Worm (Caenorhabditis elegans): Measurements from ENCODE around the gene F15E6.9.

Gene F15E6.9

ce11 chrIV:4284020-4284419 is 14.9 kb downstream of the F15E6.9 start, which contains the start of gene F15E6.6:
Gene F15E6.6 (minus strand): TSS chrIV:4284120.
- TF ChIP-seq hnd-1 (tag; optimal IDR thresholded peaks at IDR 0.05) (no peak), scrt-1 (GFP tag; IDR thresholded peaks at IDR 0.05) (no peak), ceh-13 (GFP tag; optimal IDR thresholded peaks at IDR 0.05) (no peak), hmg-4 (GFP tag; optimal IDR thresholded peaks at IDR 0.05) (no peak), ama-1 (optimal IDR thresholded peaks at IDR 0.05) (no peak), flt-1 (GFP tag; IDR thresholded peaks at IDR 0.05) (no peak), tbx-37 (GFP tag; conservative IDR thresholded peaks at IDR 0.05) (no peak), tra-4 (tag; optimal IDR thresholded peaks at IDR 0.05) (no peak), F13C5.2 (tag; optimal IDR thresholded peaks at IDR 0.05) (no peak), pes-1 (GFP tag; IDR thresholded peaks at IDR 0.05) (no peak), ets-7 (tag; optimal IDR thresholded peaks at IDR 0.05) (no peak)

- TF ChIP-seq pes-1 (GFP tag; IDR thresholded peaks at IDR 0.05): no peak
- no peak for TF ChIP-seq hmbx-1 (tag; optimal IDR thresholded peaks at IDR 0.05)
- TF ChIP-seq ceh-36 (tag; optimal IDR thresholded peaks at IDR 0.05): no peak
Observed at ce11 chrIV:4277694-4278093, 21.2 kb downstream of the F15E6.9 start, which contains the start of gene nhr-78. Gene nhr-78 (minus strand): TSS chrIV:4277875.

- TF ChIP-seq ama-1 (optimal IDR thresholded peaks at IDR 0.05): no peak
- TF ChIP-seq pes-1 (GFP tag; IDR thresholded peaks at IDR 0.05): no peak
- no peak for TF ChIP-seq hnd-1 (tag; optimal IDR thresholded peaks at IDR 0.05)
- no peak for TF ChIP-seq sea-1 (GFP tag; conservative IDR thresholded peaks at IDR 0.05)
- TF ChIP-seq tra-4 (tag; optimal IDR thresholded peaks at IDR 0.05): no peak
- TF ChIP-seq ceh-36 (tag; optimal IDR thresholded peaks at IDR 0.05): no peak
- TF ChIP-seq tbx-11 (GFP tag; IDR thresholded peaks at IDR 0.05): no peak
- no peak for TF ChIP-seq F13C5.2 (tag; optimal IDR thresholded peaks at IDR 0.05)
- TF ChIP-seq tbx-37 (GFP tag; conservative IDR thresholded peaks at IDR 0.05): no peak
- no peak for TF ChIP-seq B0310.2 (tag; optimal IDR thresholded peaks at IDR 0.05)
- no peak for TF ChIP-seq flt-1 (GFP tag; IDR thresholded peaks at IDR 0.05)
- TF ChIP-seq ceh-13 (GFP tag; optimal IDR thresholded peaks at IDR 0.05): no peak
- no peak for TF ChIP-seq ets-7 (tag; optimal IDR thresholded peaks at IDR 0.05)
- no peak for TF ChIP-seq hmbx-1 (tag; optimal IDR thresholded peaks at IDR 0.05)
- TF ChIP-seq hmg-4 (GFP tag; optimal IDR thresholded peaks at IDR 0.05): no peak
- no peak for TF ChIP-seq scrt-1 (GFP tag; IDR thresholded peaks at IDR 0.05)
- no peak for TF ChIP-seq aly-1 (tag; optimal IDR thresholded peaks at IDR 0.05)
Observed at ce11 chrIV:4272167-4272566, 26.7 kb downstream of the F15E6.9 start, which contains the start of gene F36A4.1. Gene F36A4.1 (plus strand): TSS chrIV:4272467.

ce11 chrIV:4270925-4271324 is 28.0 kb downstream of the F15E6.9 start, which contains the start of gene F36A4.2:
Gene F36A4.2 (plus strand): TSS chrIV:4271225.
- TF ChIP-seq ama-1 (optimal IDR thresholded peaks at IDR 0.05): no peak
- TF ChIP-seq F13C5.2 (tag; optimal IDR thresholded peaks at IDR 0.05): no peak
- no peak for TF ChIP-seq ets-7 (tag; optimal IDR thresholded peaks at IDR 0.05)
- no peak for TF ChIP-seq aly-1 (tag; optimal IDR thresholded peaks at IDR 0.05)
- TF ChIP-seq scrt-1 (GFP tag; IDR thresholded peaks at IDR 0.05): no peak
- no peak for TF ChIP-seq flt-1 (GFP tag; IDR thresholded peaks at IDR 0.05)
- TF ChIP-seq sea-1 (GFP tag; conservative IDR thresholded peaks at IDR 0.05): no peak
- TF ChIP-seq hmbx-1 (tag; optimal IDR thresholded peaks at IDR 0.05): no peak
- no peak for TF ChIP-seq B0310.2 (tag; optimal IDR thresholded peaks at IDR 0.05)
- no peak for TF ChIP-seq tbx-37 (GFP tag; conservative IDR thresholded peaks at IDR 0.05)
- no peak for TF ChIP-seq ceh-13 (GFP tag; optimal IDR thresholded peaks at IDR 0.05)
- no peak for TF ChIP-seq tbx-11 (GFP tag; IDR thresholded peaks at IDR 0.05)
- no peak for TF ChIP-seq ceh-36 (tag; optimal IDR thresholded peaks at IDR 0.05)
- no peak for TF ChIP-seq pes-1 (GFP tag; IDR thresholded peaks at IDR 0.05)

- TF ChIP-seq B0310.2 (tag; optimal IDR thresholded peaks at IDR 0.05): no peak
- no peak for TF ChIP-seq scrt-1 (GFP tag; IDR thresholded peaks at IDR 0.05)
- no peak for TF ChIP-seq sea-1 (GFP tag; conservative IDR thresholded peaks at IDR 0.05)
- TF ChIP-seq hmg-4 (GFP tag; optimal IDR thresholded peaks at IDR 0.05): no peak
- no peak for TF ChIP-seq flt-1 (GFP tag; IDR thresholded peaks at IDR 0.05)
- no peak for TF ChIP-seq tbx-11 (GFP tag; IDR thresholded peaks at IDR 0.05)
- no peak for TF ChIP-seq hnd-1 (tag; optimal IDR thresholded peaks at IDR 0.05)
- no peak for TF ChIP-seq ceh-36 (tag; optimal IDR thresholded peaks at IDR 0.05)
- no peak for TF ChIP-seq tbx-37 (GFP tag; conservative IDR thresholded peaks at IDR 0.05)
- TF ChIP-seq ceh-13 (GFP tag; optimal IDR thresholded peaks at IDR 0.05): no peak
- TF ChIP-seq aly-1 (tag; optimal IDR thresholded peaks at IDR 0.05): no peak
Observed at ce11 chrIV:4269308-4269707, 29.6 kb downstream of the F15E6.9 start, which contains the start of gene F36A4.3. Gene F36A4.3 (plus strand): TSS chrIV:4269608.

- TF ChIP-seq ceh-13 (GFP tag; optimal IDR thresholded peaks at IDR 0.05): no peak
- TF ChIP-seq pes-1 (GFP tag; IDR thresholded peaks at IDR 0.05): no peak
- TF ChIP-seq sea-1 (GFP tag; conservative IDR thresholded peaks at IDR 0.05): no peak
- TF ChIP-seq ceh-36 (tag; optimal IDR thresholded peaks at IDR 0.05): no peak
- no peak for TF ChIP-seq B0310.2 (tag; optimal IDR thresholded peaks at IDR 0.05)
- TF ChIP-seq aly-1 (tag; optimal IDR thresholded peaks at IDR 0.05): no peak
- no peak for TF ChIP-seq ets-7 (tag; optimal IDR thresholded peaks at IDR 0.05)
- TF ChIP-seq tbx-11 (GFP tag; IDR thresholded peaks at IDR 0.05): no peak
- TF ChIP-seq hnd-1 (tag; optimal IDR thresholded peaks at IDR 0.05): no peak
- TF ChIP-seq flt-1 (GFP tag; IDR thresholded peaks at IDR 0.05): no peak
- TF ChIP-seq hmg-4 (GFP tag; optimal IDR thresholded peaks at IDR 0.05): no peak
- TF ChIP-seq tra-4 (tag; optimal IDR thresholded peaks at IDR 0.05): no peak
- no peak for TF ChIP-seq tbx-37 (GFP tag; conservative IDR thresholded peaks at IDR 0.05)
- no peak for TF ChIP-seq hmbx-1 (tag; optimal IDR thresholded peaks at IDR 0.05)
- no peak for TF ChIP-seq scrt-1 (GFP tag; IDR thresholded peaks at IDR 0.05)
- no peak for TF ChIP-seq F13C5.2 (tag; optimal IDR thresholded peaks at IDR 0.05)
- no peak for TF ChIP-seq ama-1 (optimal IDR thresholded peaks at IDR 0.05)
Observed at ce11 chrIV:4267320-4267719, 31.6 kb downstream of the F15E6.9 start, which contains the start of gene F36A4.4. Gene F36A4.4 (plus strand): TSS chrIV:4267620.

- TF ChIP-seq flt-1 (GFP tag; IDR thresholded peaks at IDR 0.05) (no peak), scrt-1 (GFP tag; IDR thresholded peaks at IDR 0.05) (no peak), ceh-13 (GFP tag; optimal IDR thresholded peaks at IDR 0.05) (no peak), hmbx-1 (tag; optimal IDR thresholded peaks at IDR 0.05) (no peak), sea-1 (GFP tag; conservative IDR thresholded peaks at IDR 0.05) (no peak), tbx-11 (GFP tag; IDR thresholded peaks at IDR 0.05) (no peak), ama-1 (optimal IDR thresholded peaks at IDR 0.05) (no peak), hnd-1 (tag; optimal IDR thresholded peaks at IDR 0.05) (no peak), tra-4 (tag; optimal IDR thresholded peaks at IDR 0.05) (no peak), B0310.2 (tag; optimal IDR thresholded peaks at IDR 0.05) (no peak), aly-1 (tag; optimal IDR thresholded peaks at IDR 0.05) (no peak), ceh-36 (tag; optimal IDR thresholded peaks at IDR 0.05) (no peak), pes-1 (GFP tag; IDR thresholded peaks at IDR 0.05) (no peak), ets-7 (tag; optimal IDR thresholded peaks at IDR 0.05) (no peak), hmg-4 (GFP tag; optimal IDR thresholded peaks at IDR 0.05) (no peak), F13C5.2 (tag; optimal IDR thresholded peaks at IDR 0.05) (no peak), tbx-37 (GFP tag; conservative IDR thresholded peaks at IDR 0.05) (no peak)
Observed at ce11 chrIV:4265951-4266350, 32.9 kb downstream of the F15E6.9 start.
